Worm (Caenorhabditis elegans): ENCODE results near the gene T04C9.3.

Gene T04C9.3

DNA sequence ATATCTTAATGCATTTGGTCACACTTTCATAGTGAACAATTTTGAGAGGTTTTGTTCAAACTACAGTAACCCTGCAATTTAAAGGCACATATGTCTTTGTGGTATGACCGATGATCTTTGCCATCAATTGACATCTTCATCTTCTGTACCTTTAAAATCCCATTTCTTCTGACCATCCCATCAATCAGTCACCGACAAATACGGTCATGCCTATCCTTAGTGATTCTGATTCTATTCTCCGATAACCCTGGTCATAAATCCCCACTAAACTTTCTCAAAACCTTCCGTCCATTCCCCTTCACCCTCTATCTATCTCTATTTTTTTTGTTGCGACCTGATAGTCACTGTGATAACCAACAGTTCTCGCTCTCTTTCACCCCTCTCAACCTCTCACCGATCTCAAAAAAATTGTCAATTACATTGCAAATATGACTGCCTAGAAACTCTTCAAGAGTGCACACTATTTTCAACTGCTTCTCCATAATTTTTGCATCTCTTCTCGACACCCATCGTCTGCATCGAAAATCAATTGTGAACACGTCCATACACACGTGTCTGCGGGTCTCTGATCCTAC lies 21.3 kb upstream of the T04C9.3 start:
- TF ChIP-seq nhr-80 (tag; optimal IDR thresholded peaks at IDR 0.05) (peak; percentile 79), attf-5 (GFP tag; optimal IDR thresholded peaks at IDR 0.05) (no peak), hmg-1.2 (GFP tag; IDR thresholded peaks at IDR 0.05) (peak; percentile 28; the same call in 1 of the 2 replicates)

DNA sequence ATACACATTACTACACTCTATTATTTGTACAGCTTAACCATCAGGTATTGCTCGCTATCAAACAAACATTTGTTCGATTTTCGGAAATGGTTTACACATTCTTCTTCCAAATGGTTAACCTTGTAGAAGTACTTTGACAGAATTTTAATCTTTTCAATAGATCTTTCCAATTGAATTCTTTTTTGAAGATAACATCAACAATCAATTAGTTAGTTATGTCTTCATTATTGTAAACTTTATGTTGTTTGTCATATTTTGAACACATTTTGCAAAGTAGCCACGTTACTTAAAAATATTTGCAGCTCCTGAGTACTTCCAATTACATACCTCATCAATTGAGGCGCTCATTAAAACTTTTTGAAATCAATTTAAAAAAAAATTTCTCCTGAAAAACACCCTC lies 20.1 kb upstream of the T04C9.3 start:
- no peak for TF ChIP-seq chd-7 (tag; optimal IDR thresholded peaks at IDR 0.05)
- no peak for TF ChIP-seq F57C9.4 (tag; optimal IDR thresholded peaks at IDR 0.05)
- TF ChIP-seq aptf-3 (GFP tag; IDR thresholded peaks at IDR 0.05): no peak
- TF ChIP-seq attf-5 (GFP tag; optimal IDR thresholded peaks at IDR 0.05): no peak
- no peak for TF ChIP-seq nfya-1 (tag; optimal IDR thresholded peaks at IDR 0.05; ENCODE audit: borderline replicate concordance, insufficient read depth)
- no peak for TF ChIP-seq K12H6.12 (tag; optimal IDR thresholded peaks at IDR 0.05)
- TF ChIP-seq ceh-27 (GFP tag; optimal IDR thresholded peaks at IDR 0.05): no peak
- no peak for TF ChIP-seq zfh-2 (GFP tag; conservative IDR thresholded peaks at IDR 0.05)
- TF ChIP-seq ztf-26 (tag; optimal IDR thresholded peaks at IDR 0.05): no peak
- TF ChIP-seq pha-4 (tag; optimal IDR thresholded peaks at IDR 0.05): no peak
- TF ChIP-seq madf-8 (GFP tag; conservative IDR thresholded peaks at IDR 0.05): no peak
- TF ChIP-seq egl-44 (GFP tag; IDR thresholded peaks at IDR 0.05): no peak
- TF ChIP-seq attf-6 (GFP tag; IDR thresholded peaks at IDR 0.05): no peak
- TF ChIP-seq nfya-2 (GFP tag; IDR thresholded peaks at IDR 0.05): no peak
- no peak for TF ChIP-seq nhr-179 (tag; optimal IDR thresholded peaks at IDR 0.05)

DNA sequence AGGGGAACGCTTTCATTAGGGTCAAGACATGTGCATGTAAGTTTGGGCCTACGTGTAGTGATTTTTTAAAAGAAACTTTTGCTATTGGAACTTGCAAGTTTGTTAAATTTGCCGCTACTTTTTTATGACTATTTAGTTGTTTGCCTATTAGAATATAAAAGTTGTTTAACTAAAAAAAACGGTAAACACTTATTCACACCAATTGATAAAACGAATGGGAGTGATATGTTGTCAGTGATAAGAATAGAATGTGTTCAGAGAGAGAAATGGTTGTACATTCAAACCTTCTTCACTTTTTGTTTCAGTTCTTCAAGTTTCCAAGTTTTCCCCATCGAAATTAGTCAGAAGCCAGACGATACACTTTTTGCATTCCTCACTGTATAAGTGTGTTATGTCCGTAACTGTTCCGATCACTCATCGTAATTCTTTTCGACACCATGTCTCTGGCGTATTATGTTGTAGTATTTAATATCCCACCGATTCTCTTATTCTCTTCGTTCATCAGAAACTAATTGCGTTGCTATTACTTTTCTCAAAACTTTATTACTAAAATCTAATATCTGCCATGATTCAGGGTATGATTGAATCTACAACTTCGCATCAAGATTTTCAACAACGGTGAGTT lies 19.5 kb upstream of the T04C9.3 start, which contains the start of gene dct-6:
TSS of gene dct-6 (plus strand) at position 575 of the 625 bp plus-strand sequence.
- TF ChIP-seq atf-7 (tag; optimal IDR thresholded peaks at IDR 0.05): no peak
- no peak for TF ChIP-seq let-526 (GFP tag; IDR thresholded peaks at IDR 0.05)
- no peak for TF ChIP-seq rpc-1 (optimal IDR thresholded peaks at IDR 0.05)
- no peak for TF ChIP-seq rpc-1 (tag; optimal IDR thresholded peaks at IDR 0.05)
- TF ChIP-seq B0336.3 (GFP tag; IDR thresholded peaks at IDR 0.05): no peak
- TF ChIP-seq unc-130 (GFP tag; optimal IDR thresholded peaks at IDR 0.05): no peak
- TF ChIP-seq F37B4.10 (GFP tag; IDR thresholded peaks at IDR 0.05): no peak
- TF ChIP-seq nhr-80 (tag; optimal IDR thresholded peaks at IDR 0.05): peak; percentile 41

DNA sequence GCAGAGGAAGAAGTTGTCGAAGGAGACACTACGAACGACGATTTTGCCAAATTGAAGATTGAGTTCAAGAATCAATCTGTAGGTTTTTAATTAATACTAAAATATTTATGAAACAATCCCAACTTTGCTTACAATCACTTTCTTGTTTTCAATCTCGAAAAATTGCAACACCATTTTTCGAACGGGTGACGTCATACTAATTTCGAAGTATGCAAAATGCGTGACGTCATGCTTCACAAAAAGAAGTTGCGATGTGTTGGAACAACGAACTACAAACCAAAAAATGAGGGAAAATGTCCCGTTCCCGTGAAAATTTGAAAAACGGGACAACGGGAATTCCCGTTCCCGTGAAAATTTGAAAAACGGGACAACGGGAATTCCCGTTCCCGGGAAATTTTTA lies 17.8 kb upstream of the T04C9.3 start:
- TF ChIP-seq chd-7 (tag; optimal IDR thresholded peaks at IDR 0.05): no peak
- TF ChIP-seq unc-62 (GFP tag; optimal IDR thresholded peaks at IDR 0.05): no peak
- no peak for TF ChIP-seq athp-1 (tag; optimal IDR thresholded peaks at IDR 0.05)
- TF ChIP-seq snpc-3.4 (tag; optimal IDR thresholded peaks at IDR 0.05): no peak
- TF ChIP-seq fkh-3 (tag; optimal IDR thresholded peaks at IDR 0.05): no peak
- TF ChIP-seq madf-3 (GFP tag; IDR thresholded peaks at IDR 0.05): no peak
- no peak for TF ChIP-seq egl-44 (GFP tag; IDR thresholded peaks at IDR 0.05)
- TF ChIP-seq ztf-6 (GFP tag; IDR thresholded peaks at IDR 0.05): no peak
- TF ChIP-seq snpc-1.3 (tag; optimal IDR thresholded peaks at IDR 0.05; ENCODE audit: insufficient read depth): no peak
- TF ChIP-seq nhr-90 (tag; optimal IDR thresholded peaks at IDR 0.05): no peak
- no peak for TF ChIP-seq akir-1 (GFP tag; optimal IDR thresholded peaks at IDR 0.05)
- no peak for TF ChIP-seq ztf-28 (GFP tag; IDR thresholded peaks at IDR 0.05)
- TF ChIP-seq attf-3 (GFP tag; conservative IDR thresholded peaks at IDR 0.05): no peak
- TF ChIP-seq F10E7.11 (tag; optimal IDR thresholded peaks at IDR 0.05): no peak
- no peak for TF ChIP-seq F57A8.1 (GFP tag; optimal IDR thresholded peaks at IDR 0.05)
- no peak for TF ChIP-seq Y67H2A.10 (GFP tag; conservative IDR thresholded peaks at IDR 0.05)
- no peak for TF ChIP-seq snpc-1.1 (tag; optimal IDR thresholded peaks at IDR 0.05; ENCODE audit: insufficient read depth)
- no peak for TF ChIP-seq lag-1 (GFP tag; IDR thresholded peaks at IDR 0.05)
- no peak for TF ChIP-seq nhr-120 (GFP tag; IDR thresholded peaks at IDR 0.05)

Measured in whole organism, young adult.